Worm (Caenorhabditis elegans) whole organism, mixed stage, embryonic: Measurements from ENCODE around the gene ins-37.
"Not testable (repeated sequence)": the region's sequence is repeated elsewhere in the genome, so short reads cannot be mapped to it uniquely, and the experiment has no call there.

ENCODE experiments used
- M03D4.4 ChIP-seq: sonication (generic microtip); optimal IDR thresholded peaks from 2 replicates; lab custom pipeline; 2017; ENCODE audit warnings: mild to moderate bottlenecking, missing genetic modification characterization, missing compliant biosample characterization
- bed-3 ChIP-seq: fragments of 200-800 bp; sonication (Bioruptor generic); optimal IDR thresholded peaks from 3 replicates; lab custom pipeline; 2018; ENCODE audit warnings: mild to moderate bottlenecking, missing genetic modification characterization, moderate library complexity, missing compliant biosample characterization
- blmp-1 ChIP-seq: fragments of 150-350 bp; optimal IDR thresholded peaks from 2 replicates; lab custom pipeline; 2014; ENCODE audit warnings: missing biosample characterization, missing genetic modification characterization
- ceh-39 ChIP-seq: fragments of 150-350 bp; optimal IDR thresholded peaks from 2 replicates; lab custom pipeline; 2014; ENCODE audit warnings: missing biosample characterization, missing genetic modification characterization
- ceh-43 ChIP-seq: fragments of 200-800 bp; sonication (Bioruptor generic); optimal IDR thresholded peaks from 2 replicates; lab custom pipeline; 2018; ENCODE audit warnings: mild to moderate bottlenecking, missing genetic modification characterization, moderate library complexity, missing compliant biosample characterization
- ceh-83 ChIP-seq: fragments of 200-800 bp; sonication (Bioruptor generic); optimal IDR thresholded peaks from 2 replicates; lab custom pipeline; 2018; ENCODE audit warnings: mild to moderate bottlenecking, missing genetic modification characterization, missing compliant biosample characterization
- ces-1 ChIP-seq: fragments of 150-350 bp; optimal IDR thresholded peaks from 2 replicates; lab custom pipeline; 2014; ENCODE audit warnings: missing biosample characterization, missing genetic modification reagents, missing genetic modification characterization
- cnd-1 ChIP-seq: fragments of 200-800 bp; sonication (Bioruptor generic); optimal IDR thresholded peaks from 2 replicates; lab custom pipeline; 2018; ENCODE audit warnings: mild to moderate bottlenecking, missing genetic modification characterization, missing compliant biosample characterization
- elt-1 ChIP-seq: sonication (generic microtip); optimal IDR thresholded peaks from 2 replicates; lab custom pipeline; 2017; ENCODE audit warnings: missing genetic modification characterization, mild to moderate bottlenecking, missing compliant biosample characterization, antibody characterized with exemption, moderate library complexity, borderline replicate concordance; ENCODE audit not compliant: insufficient read depth
- elt-3 ChIP-seq: fragments of 150-350 bp; optimal IDR thresholded peaks from 2 replicates; lab custom pipeline; 2014; ENCODE audit warnings: missing biosample characterization, missing genetic modification characterization
- flh-1 ChIP-seq: fragments of 200-800 bp; sonication (Bioruptor generic); optimal IDR thresholded peaks from 2 replicates; lab custom pipeline; 2018; ENCODE audit warnings: mild to moderate bottlenecking, missing genetic modification characterization, moderate library complexity, missing compliant biosample characterization
- ham-2 ChIP-seq: fragments of 200-800 bp; sonication (Bioruptor generic); optimal IDR thresholded peaks from 2 replicates; lab custom pipeline; 2018; ENCODE audit warnings: mild to moderate bottlenecking, missing genetic modification characterization, missing compliant biosample characterization
- lin-13 ChIP-seq: fragments of 150-350 bp; optimal IDR thresholded peaks from 2 replicates; lab custom pipeline; 2014; ENCODE audit warnings: missing biosample characterization, missing genetic modification characterization
- lin-32 ChIP-seq: fragments of 200-800 bp; sonication (Bioruptor generic); optimal IDR thresholded peaks from 2 replicates; lab custom pipeline; 2018; ENCODE audit warnings: mild to moderate bottlenecking, missing genetic modification characterization, missing compliant biosample characterization
- lsy-2 ChIP-seq: fragments of 150-350 bp; optimal IDR thresholded peaks from 2 replicates; lab custom pipeline; 2014; ENCODE audit warnings: missing biosample characterization, missing genetic modification characterization
- mab-5 ChIP-seq: fragments of 150-350 bp; optimal IDR thresholded peaks from 2 replicates; lab custom pipeline; 2014; ENCODE audit warnings: missing biosample characterization, missing genetic modification characterization
- mep-1 ChIP-seq: fragments of 150-350 bp; optimal IDR thresholded peaks from 2 replicates; lab custom pipeline; 2017; ENCODE audit warnings: missing biosample characterization, missing genetic modification reagents, missing genetic modification characterization, inconsistent platforms
- mls-2 ChIP-seq: sonication (generic microtip); optimal IDR thresholded peaks from 2 replicates; lab custom pipeline; 2016; ENCODE audit warnings: mild to moderate bottlenecking, missing genetic modification characterization, moderate library complexity, missing compliant biosample characterization
- nhr-12 ChIP-seq: fragments of 150-350 bp; optimal IDR thresholded peaks from 2 replicates; lab custom pipeline; 2014; ENCODE audit warnings: missing biosample characterization, missing genetic modification characterization
- nhr-2 ChIP-seq: fragments of 150-350 bp; optimal IDR thresholded peaks from 2 replicates; lab custom pipeline; 2014; ENCODE audit warnings: missing biosample characterization, missing genetic modification characterization
- nhr-237 ChIP-seq: fragments of 150-350 bp; optimal IDR thresholded peaks from 2 replicates; lab custom pipeline; 2014; ENCODE audit warnings: missing biosample characterization, missing genetic modification characterization
- nhr-28 ChIP-seq: fragments of 150-350 bp; optimal IDR thresholded peaks from 2 replicates; lab custom pipeline; 2014; ENCODE audit warnings: missing biosample characterization, missing genetic modification characterization
- nhr-76 ChIP-seq: sonication (generic microtip); optimal IDR thresholded peaks from 2 replicates; lab custom pipeline; 2017; ENCODE audit warnings: missing biosample characterization, missing genetic modification characterization
- sem-2 ChIP-seq: fragments of 200-800 bp; sonication (Bioruptor generic); optimal IDR thresholded peaks from 2 replicates; lab custom pipeline; 2018; ENCODE audit warnings: mild to moderate bottlenecking, missing genetic modification characterization, missing compliant biosample characterization
- sptf-1 ChIP-seq: sonication (generic microtip); optimal IDR thresholded peaks from 2 replicates; lab custom pipeline; 2017; ENCODE audit warnings: mild to moderate bottlenecking, missing genetic modification characterization, moderate library complexity, missing compliant biosample characterization
- tbx-8 ChIP-seq: fragments of 200-800 bp; sonication (Bioruptor generic); optimal IDR thresholded peaks from 2 replicates; lab custom pipeline; 2018; ENCODE audit warnings: mild to moderate bottlenecking, missing genetic modification characterization, moderate library complexity, missing compliant biosample characterization
- unc-39 ChIP-seq: fragments of 150-350 bp; optimal IDR thresholded peaks from 2 replicates; lab custom pipeline; 2014; ENCODE audit warnings: missing biosample characterization, missing genetic modification characterization
- unc-62 ChIP-seq: fragments of 150-350 bp; optimal IDR thresholded peaks from 2 replicates; lab custom pipeline; 2014; ENCODE audit warnings: missing biosample characterization, missing genetic modification reagents, missing genetic modification characterization
- zip-8 ChIP-seq: fragments of 150-350 bp; optimal IDR thresholded peaks from 2 replicates; lab custom pipeline; 2014; ENCODE audit warnings: missing biosample characterization, missing genetic modification characterization
- ztf-11 ChIP-seq: fragments of 150-350 bp; optimal IDR thresholded peaks from 2 replicates; lab custom pipeline; 2014; ENCODE audit warnings: missing biosample characterization, missing genetic modification characterization

ins-37 gene

DNA sequence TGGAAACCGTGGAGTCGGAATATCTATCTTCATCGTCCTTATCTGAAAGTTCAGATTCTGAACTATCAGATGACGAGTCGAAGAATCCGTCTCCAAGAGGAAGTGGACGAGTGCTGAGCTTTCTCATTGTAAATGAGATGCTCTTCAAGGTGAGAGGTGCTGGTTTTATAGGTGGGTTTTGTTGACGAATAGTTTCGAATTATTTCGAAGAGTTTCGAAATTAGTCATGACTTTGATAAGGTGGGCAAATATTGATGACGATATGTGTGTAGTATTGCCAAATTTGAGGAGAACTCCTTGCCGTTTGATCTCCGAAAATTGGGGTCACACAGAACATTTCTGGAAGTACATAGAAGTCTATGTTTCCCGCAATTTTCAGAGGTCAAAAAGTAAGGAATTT is 2.4 kb downstream of the ins-37 start, which contains the start of gene F08G2.5:
Gene F08G2.5 (minus strand): TSS at position 127 of the 400 bp plus-strand sequence.
- TF ChIP-seq blmp-1 (no peak), elt-3 (tag; lab: Kevin White, UChicago) (no peak), elt-1 (tag; lab: Kevin White, UChicago) (no peak), nhr-2 (tag; lab: Kevin White, UChicago) (no peak), ces-1 (GFP tag; lab: Kevin White, UChicago) (no peak), flh-1 (no peak), ztf-11 (tag; lab: Kevin White, UChicago) (no peak), sem-2 (no peak), zip-8 (no peak), unc-39 (no peak), mab-5 (no peak), mep-1 (tag; lab: Kevin White, UChicago) (no peak)

DNA sequence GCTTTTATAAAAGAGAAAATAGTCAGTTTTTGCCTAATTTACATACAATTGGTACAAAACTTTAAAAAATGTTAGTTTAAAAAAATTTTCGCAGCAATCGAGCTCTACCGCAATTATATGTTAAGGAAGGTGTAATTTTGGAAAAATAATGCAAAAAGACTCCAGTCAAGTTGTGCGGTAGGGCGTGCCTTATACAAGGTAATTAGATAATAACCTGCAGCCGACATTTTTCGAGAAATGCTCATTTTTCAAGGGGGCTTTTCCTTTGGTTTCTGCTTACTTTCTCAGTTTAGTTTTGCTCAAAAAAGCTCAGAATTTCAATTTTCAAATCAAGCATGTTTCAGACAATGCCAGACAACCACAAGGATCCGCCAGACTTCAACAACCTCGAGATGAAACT is 5.7 kb downstream of the ins-37 start, which contains the start of gene F08G2.4:
Gene F08G2.4 (plus strand): TSS at position 348 of the 400 bp plus-strand sequence.
- TF ChIP-seq ces-1 (GFP tag; lab: Kevin White, UChicago) (peak; percentile 29), elt-3 (tag; lab: Kevin White, UChicago) (no peak)

DNA sequence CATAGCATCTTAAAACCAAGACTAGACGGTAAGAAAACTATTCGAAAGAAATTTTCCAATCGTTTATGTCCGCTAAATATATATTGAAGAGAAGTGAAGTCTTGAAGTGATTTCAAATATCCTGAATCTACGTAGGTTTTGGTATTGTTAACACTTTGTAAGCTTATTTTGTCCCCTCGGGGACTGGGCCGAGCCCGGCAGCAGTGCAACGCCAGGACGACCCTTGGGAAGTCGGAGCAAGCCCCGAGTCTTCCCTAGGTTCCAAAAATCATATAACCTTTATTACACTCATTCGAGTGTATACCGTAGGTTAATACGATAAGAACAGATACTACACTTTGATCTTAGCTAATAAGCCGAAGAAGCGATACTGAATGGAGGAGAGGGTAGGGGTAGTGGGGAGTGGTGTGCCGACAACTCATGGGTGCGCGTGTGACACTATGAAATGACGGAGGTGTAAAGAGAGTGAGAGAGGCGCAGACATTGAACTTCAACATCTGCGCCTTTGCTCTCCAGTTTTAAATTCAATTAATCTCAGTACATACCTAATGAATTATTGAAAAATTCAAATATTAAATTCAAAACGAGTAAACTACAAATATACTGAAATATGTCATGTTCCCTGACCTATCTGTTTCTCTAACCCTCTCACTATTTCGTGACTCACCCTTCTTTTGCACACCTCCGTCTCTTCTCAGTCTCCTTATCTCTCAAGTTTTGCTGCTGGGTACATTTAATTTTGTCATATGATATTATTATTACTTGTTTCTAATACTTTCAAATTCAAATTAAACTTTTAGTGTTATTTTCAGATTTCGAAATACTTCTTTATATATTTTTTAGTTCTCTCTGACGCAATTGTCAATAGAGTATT is 6.5 kb downstream of the ins-37 start:
- TF ChIP-seq ceh-83 (GFP tag; lab: Kevin White, UChicago) (peak; percentile 17), ham-2 (GFP tag; lab: Kevin White, UChicago) (peak; percentile 13), ces-1 (GFP tag; lab: Kevin White, UChicago) (peak; percentile 43), M03D4.4 (tag; lab: Kevin White, UChicago) (peak; percentile 18), nhr-2 (tag; lab: Kevin White, UChicago) (peak; percentile 29)

DNA sequence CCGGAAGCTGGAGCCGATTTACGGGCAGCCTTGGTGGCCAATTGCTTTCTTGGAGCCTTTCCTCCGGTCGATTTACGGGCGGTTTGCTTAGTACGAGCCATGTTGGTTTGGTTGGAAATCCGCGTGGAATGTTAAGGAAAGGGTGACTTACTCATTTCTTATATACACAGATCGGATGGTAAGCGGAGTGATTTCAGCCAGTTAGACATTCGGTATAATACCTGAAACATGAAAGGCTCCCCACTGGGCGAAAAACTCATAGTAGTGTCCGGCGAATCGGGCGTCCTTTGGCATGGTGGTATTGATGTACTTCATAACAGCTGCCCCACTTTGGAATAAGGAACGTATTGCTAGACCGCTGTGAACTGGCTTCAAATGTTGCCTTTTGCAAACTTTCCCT is 7.3 kb downstream of the ins-37 start, which contains the start of gene his-42:
Gene his-42 (minus strand): TSS at position 101 of the 400 bp plus-strand sequence.
- TF ChIP-seq unc-39 (no peak), cnd-1 (tag; lab: Kevin White, UChicago) (no peak), nhr-28 (tag; lab: Kevin White, UChicago) (no peak), M03D4.4 (tag; lab: Kevin White, UChicago) (no peak), nhr-76 (no peak), sptf-1 (tag; lab: Kevin White, UChicago) (no peak), ceh-43 (no peak), elt-3 (tag; lab: Kevin White, UChicago) (no peak), lin-13 (tag; lab: Kevin White, UChicago) (no peak), mls-2 (tag; lab: Kevin White, UChicago) (no peak), elt-1 (tag; lab: Kevin White, UChicago) (no peak), lin-32 (GFP tag; lab: Kevin White, UChicago) (no peak), flh-1 (no peak), zip-8 (no peak)

DNA sequence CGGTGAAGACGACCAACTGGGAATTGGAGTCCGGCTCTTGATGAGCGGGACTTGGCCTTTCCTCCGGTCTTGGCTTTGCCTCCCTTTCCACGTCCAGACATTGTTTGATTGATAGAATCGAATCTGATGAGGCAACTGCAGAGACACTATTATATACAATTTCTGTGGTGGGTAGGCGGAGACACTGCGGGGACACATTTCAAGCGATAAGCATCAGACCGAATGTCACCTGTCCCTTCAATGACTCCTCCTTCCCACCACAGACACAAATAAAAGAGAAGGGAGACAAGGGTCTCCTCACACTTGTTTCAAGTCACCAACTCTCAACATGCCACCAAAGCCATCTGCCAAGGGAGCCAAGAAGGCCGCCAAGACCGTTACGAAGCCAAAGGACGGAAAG is 17.9 kb downstream of the ins-37 start, which contains the start of gene his-16:
Gene his-16 (minus strand): TSS at position 101 of the 400 bp plus-strand sequence.
- TF ChIP-seq mep-1 (tag; lab: Kevin White, UChicago); M03D4.4 (tag; lab: Kevin White, UChicago); tbx-8 (GFP tag; lab: Kevin White, UChicago): not testable (repeated sequence)

DNA sequence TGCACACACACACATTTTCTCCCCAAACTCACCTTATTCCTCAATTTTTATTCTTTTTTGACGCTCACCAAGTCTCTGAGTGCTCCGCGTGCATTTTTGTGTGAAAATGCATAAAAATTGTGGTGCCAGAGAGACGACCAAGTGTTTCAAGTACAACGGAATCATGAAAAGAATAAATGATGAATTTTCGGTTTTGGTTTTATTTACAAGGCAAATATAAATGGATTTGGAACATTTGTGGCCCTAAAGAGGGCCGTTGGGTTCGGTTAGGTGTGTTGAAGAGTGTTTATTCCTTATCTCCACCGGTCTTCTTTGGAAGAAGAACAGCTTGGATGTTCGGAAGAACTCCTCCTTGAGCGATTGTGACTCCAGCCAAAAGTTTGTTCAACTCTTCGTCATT is 18.4 kb downstream of the ins-37 start:
- peak; percentile 32 for TF ChIP-seq ceh-39 (tag; lab: Kevin White, UChicago)

DNA sequence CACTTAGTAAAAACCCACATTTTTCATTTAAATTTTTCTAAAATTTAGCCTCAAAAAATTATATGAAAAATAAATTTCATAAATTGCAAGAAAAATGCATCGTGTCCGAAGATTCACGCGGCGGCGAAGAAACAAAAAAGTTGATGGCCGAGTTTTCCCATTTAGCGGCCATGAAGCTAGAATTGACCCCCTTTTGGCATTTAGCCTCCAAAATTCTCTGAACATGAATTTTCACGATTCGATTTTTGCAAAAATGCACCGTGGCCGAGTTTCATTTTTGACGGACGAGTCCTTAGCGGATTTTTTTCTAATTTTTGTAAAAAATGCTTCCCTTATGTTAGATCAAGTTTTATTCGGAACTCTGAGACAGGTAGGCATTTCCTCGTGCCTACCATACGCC is 20.4 kb downstream of the ins-37 start:
- TF ChIP-seq nhr-12 (tag; lab: Kevin White, UChicago) (no peak), tbx-8 (GFP tag; lab: Kevin White, UChicago) (no peak), nhr-2 (tag; lab: Kevin White, UChicago) (no peak), zip-8 (no peak), nhr-237 (tag; lab: Kevin White, UChicago) (no peak), elt-3 (tag; lab: Kevin White, UChicago) (no peak), M03D4.4 (tag; lab: Kevin White, UChicago) (no peak), lsy-2 (no peak), elt-1 (tag; lab: Kevin White, UChicago) (no peak), bed-3 (GFP tag; lab: Kevin White, UChicago) (no peak), mab-5 (no peak), unc-62 (GFP tag; lab: Kevin White, UChicago) (no peak)
